Worm (Caenorhabditis elegans): ENCODE results near the gene aagr-2.

The aagr-2 gene

ce11 chrII:4905331-4905730, 19.7 kb downstream of the aagr-2 start:
- TF ChIP-seq ztf-4 (tag; optimal IDR thresholded peaks at IDR 0.05) (no peak), unc-62 (GFP tag; optimal IDR thresholded peaks at IDR 0.05) (no peak), pha-4 (tag; optimal IDR thresholded peaks at IDR 0.05) (no peak), nhr-23 (tag; optimal IDR thresholded peaks at IDR 0.05) (no peak), pqm-1 (tag; optimal IDR thresholded peaks at IDR 0.05) (no peak), mml-1 (tag; optimal IDR thresholded peaks at IDR 0.05) (no peak), sea-2 (GFP tag; optimal IDR thresholded peaks at IDR 0.05) (no peak), lsy-12 (tag; optimal IDR thresholded peaks at IDR 0.05) (no peak), unc-39 (tag; optimal IDR thresholded peaks at IDR 0.05) (no peak), zag-1 (tag; optimal IDR thresholded peaks at IDR 0.05) (no peak), elt-1 (tag; optimal IDR thresholded peaks at IDR 0.05) (no peak), mdl-1 (tag; optimal IDR thresholded peaks at IDR 0.05) (no peak), fkh-2 (tag; optimal IDR thresholded peaks at IDR 0.05) (no peak), ztf-11 (tag; optimal IDR thresholded peaks at IDR 0.05) (no peak)

ce11 chrII:4904778-4905177, 20.3 kb downstream of the aagr-2 start, which contains the start of gene btbd-10:
Gene btbd-10, plus strand, starts transcription at chrII:4905008.
- TF ChIP-seq hmg-11 (tag; optimal IDR thresholded peaks at IDR 0.05): no peak
- peak; percentile 75 for TF ChIP-seq elt-2 (tag; optimal IDR thresholded peaks at IDR 0.05)

DNA sequence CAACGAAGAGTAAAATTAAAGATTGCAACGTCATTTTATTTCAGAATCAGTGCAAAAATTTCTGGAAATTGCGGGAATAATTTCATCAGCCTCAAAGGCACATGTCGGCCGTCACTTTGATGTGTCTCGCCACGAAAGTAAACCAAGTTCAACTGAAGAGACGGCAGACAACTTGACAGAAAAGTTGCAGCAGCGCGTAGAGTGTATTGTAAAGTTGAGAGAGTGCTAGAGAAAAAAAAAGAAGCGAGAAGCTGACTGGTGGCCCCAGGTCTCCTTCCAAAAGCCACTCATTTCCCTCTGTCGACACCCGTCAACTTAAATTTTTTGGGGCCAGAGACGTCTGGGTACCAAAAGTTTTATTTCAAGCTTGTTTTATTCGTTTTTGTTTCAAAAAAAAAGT, 20.8 kb downstream of the aagr-2 start:
- TF ChIP-seq lin-15B (tag; optimal IDR thresholded peaks at IDR 0.05): peak; percentile 87
- peak; percentile 83 for TF ChIP-seq hmg-11 (tag; optimal IDR thresholded peaks at IDR 0.05)
- no peak for TF ChIP-seq ceh-16 (tag; optimal IDR thresholded peaks at IDR 0.05)
- no peak for TF ChIP-seq elt-3 (tag; optimal IDR thresholded peaks at IDR 0.05)
- no peak for TF ChIP-seq nhr-237 (tag; optimal IDR thresholded peaks at IDR 0.05)
- peak; percentile 68 for TF ChIP-seq lin-39 (tag; optimal IDR thresholded peaks at IDR 0.05)
- TF ChIP-seq nfya-1 (tag; optimal IDR thresholded peaks at IDR 0.05; ENCODE audit: insufficient read depth): peak; percentile 96
- TF ChIP-seq pqm-1 (tag; optimal IDR thresholded peaks at IDR 0.05): peak; percentile 50
- TF ChIP-seq unc-62 (GFP tag; optimal IDR thresholded peaks at IDR 0.05): peak; percentile 37
- peak; percentile 18 for TF ChIP-seq egl-27 (tag; optimal IDR thresholded peaks at IDR 0.05)
- TF ChIP-seq unc-39 (tag; optimal IDR thresholded peaks at IDR 0.05): no peak
- TF ChIP-seq ztf-4 (tag; optimal IDR thresholded peaks at IDR 0.05): no peak
- TF ChIP-seq nhr-23 (tag; optimal IDR thresholded peaks at IDR 0.05): peak; percentile 47
- peak; percentile 70 for TF ChIP-seq skn-1 (tag; optimal IDR thresholded peaks at IDR 0.05)
- TF ChIP-seq mml-1 (tag; optimal IDR thresholded peaks at IDR 0.05): no peak
- TF ChIP-seq egl-5 (tag; optimal IDR thresholded peaks at IDR 0.05): peak; percentile 78
- no peak for TF ChIP-seq fkh-2 (tag; optimal IDR thresholded peaks at IDR 0.05)
- no peak for TF ChIP-seq tbx-2 (tag; optimal IDR thresholded peaks at IDR 0.05)
- TF ChIP-seq ztf-11 (tag; optimal IDR thresholded peaks at IDR 0.05): no peak
- peak; percentile 79 for TF ChIP-seq nhr-25 (tag; optimal IDR thresholded peaks at IDR 0.05)
- no peak for TF ChIP-seq elt-1 (tag; optimal IDR thresholded peaks at IDR 0.05)
- no peak for TF ChIP-seq ZK546.5 (tag; optimal IDR thresholded peaks at IDR 0.05)
- TF ChIP-seq daf-12 (tag; optimal IDR thresholded peaks at IDR 0.05): no peak
- no peak for TF ChIP-seq nhr-77 (tag; optimal IDR thresholded peaks at IDR 0.05)
- TF ChIP-seq zag-1 (tag; optimal IDR thresholded peaks at IDR 0.05): no peak
- TF ChIP-seq jun-1 (tag; optimal IDR thresholded peaks at IDR 0.05): peak; percentile 56
- TF ChIP-seq ceh-28 (tag; optimal IDR thresholded peaks at IDR 0.05): peak; percentile 36
- TF ChIP-seq fos-1 (tag; optimal IDR thresholded peaks at IDR 0.05): no peak
- no peak for TF ChIP-seq nhr-43 (tag; optimal IDR thresholded peaks at IDR 0.05; ENCODE audit: poor library complexity, severe bottlenecking)
- no peak for TF ChIP-seq eor-1 (tag; optimal IDR thresholded peaks at IDR 0.05)
- TF ChIP-seq lsy-12 (tag; optimal IDR thresholded peaks at IDR 0.05): no peak
- no peak for TF ChIP-seq nhr-12 (tag; optimal IDR thresholded peaks at IDR 0.05)
- TF ChIP-seq aly-2 (tag; optimal IDR thresholded peaks at IDR 0.05): no peak
- TF ChIP-seq nhr-76 (tag; optimal IDR thresholded peaks at IDR 0.05): no peak
- TF ChIP-seq nhr-67 (tag; optimal IDR thresholded peaks at IDR 0.05): no peak
- peak; percentile 84 for TF ChIP-seq pha-4 (tag; optimal IDR thresholded peaks at IDR 0.05)
- TF ChIP-seq R02D3.7 (tag; optimal IDR thresholded peaks at IDR 0.05): no peak
- no peak for TF ChIP-seq ama-1 (optimal IDR thresholded peaks at IDR 0.05)
- no peak for TF ChIP-seq nhr-28 (tag; optimal IDR thresholded peaks at IDR 0.05)
- no peak for TF ChIP-seq ceh-9 (tag; optimal IDR thresholded peaks at IDR 0.05)
- no peak for TF ChIP-seq sea-2 (GFP tag; optimal IDR thresholded peaks at IDR 0.05)
- peak; percentile 46 for TF ChIP-seq fkh-10 (GFP tag; optimal IDR thresholded peaks at IDR 0.05)
- no peak for TF ChIP-seq mdl-1 (tag; optimal IDR thresholded peaks at IDR 0.05)
- peak; percentile 77 for TF ChIP-seq snpc-4 (tag; optimal IDR thresholded peaks at IDR 0.05)
- TF ChIP-seq elt-2 (tag; optimal IDR thresholded peaks at IDR 0.05): peak; percentile 68
- no peak for TF ChIP-seq nhr-11 (tag; optimal IDR thresholded peaks at IDR 0.05)
- TF ChIP-seq ceh-82 (tag; optimal IDR thresholded peaks at IDR 0.05): no peak
